Worm (Caenorhabditis elegans): ENCODE results near the gene F07C6.3.

Gene F07C6.3

DNA sequence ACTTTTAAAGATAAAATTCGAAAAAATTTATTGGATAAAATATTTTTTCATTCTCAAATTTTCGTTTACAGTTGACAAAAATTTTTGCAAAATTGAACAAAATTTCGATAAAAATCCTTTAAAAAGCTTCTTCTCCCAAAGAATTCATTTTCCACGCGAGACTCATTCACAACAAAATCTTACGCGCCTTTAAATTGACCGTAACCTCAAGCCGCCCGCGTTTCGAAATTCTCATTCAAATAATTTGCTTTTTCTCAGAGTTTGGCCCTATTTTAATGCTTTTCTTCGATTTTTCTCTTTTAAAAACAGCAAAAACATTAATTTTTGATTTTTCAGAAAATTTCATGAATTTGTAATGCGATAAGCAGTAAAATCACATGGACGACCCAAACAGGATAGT is 16.6 kb downstream of the F07C6.3 start, which contains the start of gene F07C6.4:
Gene F07C6.4 (plus strand): TSS at position 330 of the 400 bp plus-strand sequence.
- TF ChIP-seq nhr-76 (tag; optimal IDR thresholded peaks at IDR 0.05) (no peak), lsy-12 (tag; optimal IDR thresholded peaks at IDR 0.05) (no peak), pha-4 (tag; optimal IDR thresholded peaks at IDR 0.05) (no peak), nhr-28 (tag; optimal IDR thresholded peaks at IDR 0.05) (no peak), elt-1 (tag; optimal IDR thresholded peaks at IDR 0.05) (no peak), tbx-2 (tag; optimal IDR thresholded peaks at IDR 0.05) (no peak), pqm-1 (tag; optimal IDR thresholded peaks at IDR 0.05) (no peak), nhr-11 (tag; optimal IDR thresholded peaks at IDR 0.05) (no peak), egl-27 (tag; optimal IDR thresholded peaks at IDR 0.05) (no peak)

DNA sequence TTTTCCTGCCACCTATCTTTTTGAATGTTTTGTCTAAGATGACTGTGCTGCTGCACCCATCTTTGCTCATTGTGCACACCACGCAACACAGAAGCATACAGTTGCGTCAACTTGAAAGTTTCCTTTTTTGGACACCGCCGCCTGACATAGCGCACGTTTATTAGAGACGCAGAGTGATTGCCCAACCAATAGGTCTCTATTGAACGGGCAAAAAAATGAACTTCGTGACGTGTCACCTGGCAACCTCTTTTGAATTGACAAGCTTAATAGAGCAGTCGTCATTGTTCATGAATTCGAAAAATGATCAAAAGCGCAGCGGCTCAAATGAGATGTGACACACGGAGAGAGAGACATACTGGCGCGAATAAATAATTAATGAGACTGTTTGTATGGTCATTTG is 22.5 kb downstream of the F07C6.3 start:
- no peak for TF ChIP-seq elt-1 (tag; optimal IDR thresholded peaks at IDR 0.05)
- no peak for TF ChIP-seq ZK546.5 (tag; optimal IDR thresholded peaks at IDR 0.05)
- no peak for TF ChIP-seq daf-12 (tag; optimal IDR thresholded peaks at IDR 0.05)
- TF ChIP-seq nhr-12 (tag; optimal IDR thresholded peaks at IDR 0.05) = no peak
- TF ChIP-seq lin-15B (tag; optimal IDR thresholded peaks at IDR 0.05) = no peak
- no peak for TF ChIP-seq nhr-43 (tag; optimal IDR thresholded peaks at IDR 0.05; ENCODE audit: poor library complexity, severe bottlenecking)
- no peak for TF ChIP-seq nhr-11 (tag; optimal IDR thresholded peaks at IDR 0.05)
- TF ChIP-seq nfya-1 (tag; optimal IDR thresholded peaks at IDR 0.05; ENCODE audit: insufficient read depth) = no peak

DNA sequence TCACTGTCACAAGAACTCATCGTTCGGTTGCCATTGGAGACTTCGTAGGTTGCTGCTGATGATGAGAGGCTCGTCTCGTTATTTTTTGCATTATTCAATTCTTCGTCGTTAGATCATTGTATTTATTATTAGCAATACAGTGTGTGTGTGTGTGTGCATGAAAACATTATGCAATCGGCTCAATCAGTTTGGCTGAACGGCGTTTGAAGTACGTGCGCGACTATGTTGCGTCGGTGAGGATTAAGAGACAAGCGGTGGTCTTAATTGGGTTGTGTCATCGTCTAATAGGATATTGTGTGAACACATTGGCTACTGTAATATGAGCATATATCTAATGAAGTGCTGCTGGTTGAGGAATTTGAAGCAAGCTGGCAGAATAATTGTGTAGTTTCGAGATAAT is 24.8 kb downstream of the F07C6.3 start:
- TF ChIP-seq unc-39 (tag; optimal IDR thresholded peaks at IDR 0.05) = no peak
- no peak for TF ChIP-seq nhr-12 (tag; optimal IDR thresholded peaks at IDR 0.05)
- TF ChIP-seq egl-27 (tag; optimal IDR thresholded peaks at IDR 0.05) = no peak
- TF ChIP-seq fkh-2 (tag; optimal IDR thresholded peaks at IDR 0.05) = no peak
- TF ChIP-seq nhr-67 (tag; optimal IDR thresholded peaks at IDR 0.05) = no peak
- TF ChIP-seq mml-1 (tag; optimal IDR thresholded peaks at IDR 0.05) = no peak
- no peak for TF ChIP-seq nhr-11 (tag; optimal IDR thresholded peaks at IDR 0.05)
- no peak for TF ChIP-seq sea-2 (GFP tag; optimal IDR thresholded peaks at IDR 0.05)
- TF ChIP-seq elt-2 (tag; optimal IDR thresholded peaks at IDR 0.05) = no peak
- TF ChIP-seq daf-12 (tag; optimal IDR thresholded peaks at IDR 0.05) = no peak
- no peak for TF ChIP-seq nhr-43 (tag; optimal IDR thresholded peaks at IDR 0.05; ENCODE audit: poor library complexity, severe bottlenecking)
- no peak for TF ChIP-seq skn-1 (tag; optimal IDR thresholded peaks at IDR 0.05)
- TF ChIP-seq egl-5 (tag; optimal IDR thresholded peaks at IDR 0.05) = no peak
- TF ChIP-seq ceh-9 (tag; optimal IDR thresholded peaks at IDR 0.05) = no peak
- no peak for TF ChIP-seq aly-2 (tag; optimal IDR thresholded peaks at IDR 0.05)
- no peak for TF ChIP-seq hmg-11 (tag; optimal IDR thresholded peaks at IDR 0.05)

DNA sequence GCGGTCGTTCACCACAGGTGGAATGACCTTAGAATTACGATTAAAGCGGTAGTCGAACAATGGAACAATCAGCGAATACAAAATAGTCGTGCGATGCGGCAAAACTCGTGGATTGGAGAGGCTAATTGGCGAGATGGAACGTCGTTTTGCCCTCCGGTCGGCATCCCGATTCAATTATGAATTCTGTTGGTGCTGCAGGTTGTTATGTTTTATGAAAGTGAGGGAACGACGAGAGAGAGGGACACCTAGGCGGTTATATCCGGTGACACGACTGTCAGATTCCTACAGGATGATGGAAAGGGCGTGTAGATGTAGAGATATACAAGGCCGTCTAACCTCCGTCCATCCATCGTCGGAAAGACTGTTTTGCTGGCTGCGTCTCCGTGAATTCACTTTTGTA is 27.6 kb downstream of the F07C6.3 start:
- no peak for TF ChIP-seq mdl-1 (tag; optimal IDR thresholded peaks at IDR 0.05)
- TF ChIP-seq fos-1 (tag; optimal IDR thresholded peaks at IDR 0.05) = no peak
- no peak for TF ChIP-seq ama-1 (optimal IDR thresholded peaks at IDR 0.05)
- no peak for TF ChIP-seq pha-4 (tag; optimal IDR thresholded peaks at IDR 0.05)
- TF ChIP-seq nhr-11 (tag; optimal IDR thresholded peaks at IDR 0.05) = no peak
- no peak for TF ChIP-seq hmg-11 (tag; optimal IDR thresholded peaks at IDR 0.05)
- TF ChIP-seq ceh-28 (tag; optimal IDR thresholded peaks at IDR 0.05) = no peak
- TF ChIP-seq zag-1 (tag; optimal IDR thresholded peaks at IDR 0.05) = no peak

DNA sequence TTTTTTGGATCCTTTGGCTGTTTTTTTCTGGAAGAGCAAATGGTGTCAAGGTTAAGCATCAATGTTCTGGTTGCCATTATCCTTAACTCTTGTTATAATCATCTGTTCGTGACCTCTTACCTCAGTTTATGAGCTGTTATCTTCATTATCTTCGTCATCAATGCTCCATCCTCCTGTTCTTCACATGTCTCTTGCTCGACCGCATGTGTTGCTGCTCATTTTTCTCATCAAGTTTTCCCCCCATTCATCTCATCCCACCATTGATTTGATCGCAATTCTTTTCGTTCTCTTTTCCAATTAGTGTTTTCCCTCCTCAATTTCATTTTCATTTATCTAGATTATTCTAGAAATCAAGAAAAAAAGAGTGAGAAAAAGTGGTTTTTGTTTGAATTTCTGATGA is 28.5 kb downstream of the F07C6.3 start:
- peak; percentile 71 for TF ChIP-seq egl-5 (tag; optimal IDR thresholded peaks at IDR 0.05)
- no peak for TF ChIP-seq nhr-23 (tag; optimal IDR thresholded peaks at IDR 0.05)
- TF ChIP-seq ceh-9 (tag; optimal IDR thresholded peaks at IDR 0.05) = no peak
- no peak for TF ChIP-seq fkh-10 (GFP tag; optimal IDR thresholded peaks at IDR 0.05)
- TF ChIP-seq lin-39 (tag; optimal IDR thresholded peaks at IDR 0.05) = peak; percentile 19

DNA sequence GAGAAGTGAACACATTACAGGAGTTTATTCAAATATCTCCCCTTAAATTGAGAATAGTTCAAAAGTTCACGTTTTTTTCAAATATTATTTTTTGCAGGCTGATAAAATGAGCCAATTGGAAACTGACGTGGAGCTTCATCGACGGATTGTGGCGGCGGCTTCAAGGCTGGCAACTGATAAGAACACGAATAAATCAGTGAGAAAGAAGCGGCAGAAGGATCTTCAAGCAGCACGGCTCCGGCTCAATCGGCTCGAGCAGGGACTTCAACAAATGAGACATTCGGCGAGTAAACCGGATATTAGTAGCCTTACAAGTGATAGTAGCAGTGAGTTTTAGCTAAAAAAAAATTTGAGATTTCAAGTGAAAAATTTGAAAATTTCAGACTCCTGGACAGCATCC is 36.3 kb downstream of the F07C6.3 start, which contains the start of gene M02B1.4:
Gene M02B1.4 (minus strand): TSS at position 9 of the 400 bp plus-strand sequence.
- no peak for TF ChIP-seq lsy-12 (tag; optimal IDR thresholded peaks at IDR 0.05)
- no peak for TF ChIP-seq nhr-23 (tag; optimal IDR thresholded peaks at IDR 0.05)
- TF ChIP-seq ama-1 (optimal IDR thresholded peaks at IDR 0.05) = no peak
- TF ChIP-seq skn-1 (tag; optimal IDR thresholded peaks at IDR 0.05) = no peak
- TF ChIP-seq elt-3 (tag; optimal IDR thresholded peaks at IDR 0.05) = no peak
- no peak for TF ChIP-seq ceh-28 (tag; optimal IDR thresholded peaks at IDR 0.05)
- no peak for TF ChIP-seq nhr-237 (tag; optimal IDR thresholded peaks at IDR 0.05)
- no peak for TF ChIP-seq daf-12 (tag; optimal IDR thresholded peaks at IDR 0.05)
- TF ChIP-seq jun-1 (tag; optimal IDR thresholded peaks at IDR 0.05) = no peak
- TF ChIP-seq nhr-67 (tag; optimal IDR thresholded peaks at IDR 0.05) = no peak
- no peak for TF ChIP-seq mml-1 (tag; optimal IDR thresholded peaks at IDR 0.05)
- no peak for TF ChIP-seq egl-5 (tag; optimal IDR thresholded peaks at IDR 0.05)
- no peak for TF ChIP-seq R02D3.7 (tag; optimal IDR thresholded peaks at IDR 0.05)
- TF ChIP-seq elt-1 (tag; optimal IDR thresholded peaks at IDR 0.05) = no peak
- no peak for TF ChIP-seq pqm-1 (tag; optimal IDR thresholded peaks at IDR 0.05)
- TF ChIP-seq tbx-2 (tag; optimal IDR thresholded peaks at IDR 0.05) = no peak
- TF ChIP-seq ceh-9 (tag; optimal IDR thresholded peaks at IDR 0.05) = no peak
- no peak for TF ChIP-seq unc-39 (tag; optimal IDR thresholded peaks at IDR 0.05)
- TF ChIP-seq unc-62 (GFP tag; optimal IDR thresholded peaks at IDR 0.05) = no peak
